Fruit fly (Drosophila melanogaster) whole organism, adult: Measurements from ENCODE around the gene Tom70.

Source experiments
- CG33017 ChIP-seq: fragments of 200-800 bp; sonication (Bioruptor generic); optimal IDR thresholded peaks from 2 replicates; lab custom pipeline; 2018; ENCODE audit warnings: missing biosample characterization, mild to moderate bottlenecking, missing genetic modification characterization, moderate library complexity
- Crg-1 ChIP-seq: fragments of 200-800 bp; sonication (Bioruptor generic); optimal IDR thresholded peaks from 2 replicates; lab custom pipeline; 2016; ENCODE audit warnings: missing biosample characterization, missing genetic modification characterization
- bab1 ChIP-seq: fragments of 200-800 bp; sonication (Bioruptor generic); optimal IDR thresholded peaks from 3 replicates; lab custom pipeline; 2019; ENCODE audit warnings: missing biosample characterization, mild to moderate bottlenecking, missing genetic modification characterization, moderate library complexity
- tj ChIP-seq: fragments of 200-800 bp; sonication (Bioruptor generic); optimal IDR thresholded peaks from 3 replicates; lab custom pipeline; 2017; ENCODE audit warnings: missing biosample characterization, mild to moderate bottlenecking, missing genetic modification characterization, moderate library complexity

- no peak for TF ChIP-seq tj (GFP tag; lab: Kevin White, UChicago)
- no peak for TF ChIP-seq bab1
- no peak for TF ChIP-seq CG33017 (tag; lab: Kevin White, UChicago)
- TF ChIP-seq Crg-1 (GFP tag; lab: Kevin White, UChicago): no peak
These were observed 28.4 kb upstream of the Tom70 start, which contains the start of gene firl for dm6 chr2L:12066617-12067251.
